Worm (Caenorhabditis elegans) whole organism, L1 larva: ENCODE results near the gene str-77.

Experiments
- ama-1 ChIP-seq: fragments of 150-350 bp; optimal IDR thresholded peaks from 2 replicates; lab custom pipeline; 2014
- fkh-10 ChIP-seq: sonication (generic microtip); optimal IDR thresholded peaks from 2 replicates; lab custom pipeline; 2017; ENCODE audit warnings: missing biosample characterization, missing genetic modification reagents, missing genetic modification characterization
- hlh-17 ChIP-seq: fragments of 200-800 bp; sonication (Bioruptor generic); optimal IDR thresholded peaks from 2 replicates; lab custom pipeline; 2018; ENCODE audit warnings: missing genetic modification characterization, mild to moderate bottlenecking, missing compliant biosample characterization, moderate library complexity, borderline replicate concordance
- hpl-2 ChIP-seq: fragments of 150-350 bp; optimal IDR thresholded peaks from 2 replicates; lab custom pipeline; 2014; ENCODE audit warnings: missing biosample characterization, missing genetic modification reagents, missing genetic modification characterization
- lir-3 ChIP-seq: sonication (generic microtip); optimal IDR thresholded peaks from 2 replicates; lab custom pipeline; 2016; ENCODE audit warnings: mild to moderate bottlenecking, missing genetic modification characterization, moderate library complexity, missing compliant biosample characterization; ENCODE audit not compliant: poor library complexity
- lsy-2 ChIP-seq, 2 experiments: fragments of 150-350 bp; optimal IDR thresholded peaks; 2 replicates each; lab custom pipeline; 2014; ENCODE audit warnings: missing biosample characterization in 2 of 2, missing genetic modification characterization in 2 of 2
- nhr-12 ChIP-seq: sonication (generic microtip); optimal IDR thresholded peaks from 2 replicates; lab custom pipeline; 2017; ENCODE audit warnings: missing biosample characterization, missing genetic modification characterization
- nhr-76 ChIP-seq: sonication (generic microtip); optimal IDR thresholded peaks from 2 replicates; lab custom pipeline; 2017; ENCODE audit warnings: missing biosample characterization, missing genetic modification characterization
- pag-3 ChIP-seq: sonication (generic microtip); optimal IDR thresholded peaks from 2 replicates; lab custom pipeline; 2017; ENCODE audit warnings: missing genetic modification characterization, mild to moderate bottlenecking, missing compliant biosample characterization, antibody characterized with exemption, borderline replicate concordance; ENCODE audit not compliant: insufficient read depth
- rnt-1 ChIP-seq: sonication (generic microtip); optimal IDR thresholded peaks from 2 replicates; lab custom pipeline; 2016; ENCODE audit warnings: mild to moderate bottlenecking, missing genetic modification characterization, moderate library complexity, missing compliant biosample characterization
- snpc-4 ChIP-seq: fragments of 150-350 bp; optimal IDR thresholded peaks from 2 replicates; lab custom pipeline; 2014; ENCODE audit warnings: missing biosample characterization, missing genetic modification characterization
- tlp-1 ChIP-seq: fragments of 150-350 bp; optimal IDR thresholded peaks from 2 replicates; lab custom pipeline; 2014; ENCODE audit warnings: missing biosample characterization, missing genetic modification characterization
- unc-130 ChIP-seq: fragments of 150-350 bp; optimal IDR thresholded peaks from 2 replicates; lab custom pipeline; 2017; ENCODE audit warnings: missing biosample characterization, missing genetic modification characterization, inconsistent platforms

DNA sequence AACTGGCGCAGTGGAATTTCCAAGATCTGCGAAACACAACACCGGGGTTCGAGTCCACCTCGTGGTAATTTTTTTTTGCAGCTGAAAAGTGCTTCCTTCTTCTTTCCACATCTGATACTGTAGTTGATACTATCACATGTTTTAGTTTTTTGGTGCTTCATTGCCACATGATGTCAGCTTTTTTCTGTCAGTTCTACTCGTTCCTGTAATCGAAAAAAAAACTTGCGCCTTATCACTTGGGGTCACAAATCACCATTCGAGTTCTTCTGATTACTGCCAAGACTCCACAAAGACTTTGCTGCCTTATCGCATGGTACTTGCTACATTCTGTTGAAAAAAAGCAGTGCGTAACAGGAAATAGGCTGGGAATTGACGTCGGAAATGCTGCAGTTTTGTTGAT lies 3.0 kb downstream of the str-77 start:
- TF ChIP-seq hpl-2 (GFP tag; lab: Kevin White, UChicago) (no peak), fkh-10 (GFP tag; lab: Kevin White, UChicago) (no peak), unc-130 (tag; lab: Kevin White, UChicago) (no peak), snpc-4 (tag; lab: Kevin White, UChicago) (no peak), nhr-12 (no peak), nhr-76 (no peak), hlh-17 (no peak), lir-3 (tag; lab: Kevin White, UChicago) (no peak), rnt-1 (tag; lab: Kevin White, UChicago) (no peak), pag-3 (no peak), ama-1 (no peak), lsy-2 (tag; optimal IDR thresholded peaks at IDR 0.05; lab: Kevin White, UChicago) (peak in 1 of 2 experiments; percentile 0), tlp-1 (tag; lab: Kevin White, UChicago) (no peak)
